Fruit fly (Drosophila melanogaster): Measurements from ENCODE around the gene byn.

- TF ChIP-seq CG8478 (optimal IDR thresholded peaks at IDR 0.05), result no peak
- no peak for TF ChIP-seq CTCF (optimal IDR thresholded peaks at IDR 0.05)
Measured at dm6 chr3L:11973690-11974089, 46.2 kb downstream of the byn start, which contains the start of gene CG42397.

All from S2 (cell line).